Worm (Caenorhabditis elegans): ENCODE measurements around the gene F53F1.2.

The F53F1.2 gene

DNA sequence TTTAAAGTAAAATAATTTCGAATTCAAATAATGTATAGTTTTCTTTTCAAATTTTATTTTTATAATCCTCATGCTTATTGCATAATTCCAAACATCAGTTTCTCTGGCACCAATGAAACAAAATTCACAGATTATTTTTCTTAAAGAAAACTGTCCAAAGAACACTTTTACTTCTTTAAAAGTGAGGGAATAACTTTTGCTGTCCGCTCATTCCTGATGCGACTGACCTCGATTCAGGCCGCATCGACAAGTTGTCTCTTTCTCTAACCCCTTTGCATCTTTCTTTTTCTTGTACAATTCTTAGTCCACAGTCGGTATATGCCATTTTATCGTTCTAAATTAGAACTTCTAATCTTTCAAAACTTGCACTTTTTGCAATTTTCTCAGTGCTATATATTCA lies at the start of gene F53F1.2:
F53F1.2 (plus strand) TSS at position 306 of the 400 bp plus-strand sequence.
- no peak for TF ChIP-seq unc-62 (GFP tag; optimal IDR thresholded peaks at IDR 0.05)

DNA sequence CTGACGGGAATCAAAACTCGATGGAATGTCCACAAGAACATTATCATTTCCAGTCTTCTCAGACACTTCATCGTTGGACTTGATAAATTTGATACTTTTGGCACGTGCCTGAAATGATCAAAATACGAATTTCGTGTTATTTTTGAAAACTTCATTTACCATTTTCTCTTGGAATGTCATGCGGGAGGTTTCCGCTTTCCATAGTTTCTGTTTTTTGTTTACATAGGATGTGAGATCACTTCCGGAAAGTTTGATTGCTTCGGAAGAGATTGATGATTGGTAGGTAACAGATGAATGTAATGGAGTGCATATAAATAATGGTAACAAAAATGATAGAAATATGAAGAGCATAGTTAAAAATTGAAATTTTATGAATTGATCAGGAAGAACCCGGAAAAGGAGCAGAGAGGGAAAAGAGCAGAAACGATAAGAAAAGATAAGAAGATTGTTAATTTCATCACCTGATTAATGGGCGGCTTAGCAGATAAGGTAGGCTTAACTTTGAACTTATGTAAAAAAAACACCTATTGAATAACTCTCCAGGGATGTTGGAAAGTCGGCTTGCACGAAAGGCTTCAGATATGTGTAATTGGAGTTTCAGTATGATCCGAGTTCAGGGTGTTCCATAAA lies 48.8 kb upstream of the F53F1.2 start, which contains the start of gene F32H5.1:
F32H5.1 (minus strand) TSS at position 386 of the 630 bp plus-strand sequence.
- TF ChIP-seq unc-62 (GFP tag; optimal IDR thresholded peaks at IDR 0.05) = no peak

- TF ChIP-seq unc-62 (GFP tag; optimal IDR thresholded peaks at IDR 0.05) = no peak
Measured at ce11 chrV:13358823-13359592, 47.6 kb upstream of the F53F1.2 start, which contains the start of gene F32H5.3. TSS of gene F32H5.3 (plus strand) at chrV:13359335.

- no peak for TF ChIP-seq unc-62 (GFP tag; optimal IDR thresholded peaks at IDR 0.05)
Measured at ce11 chrV:13360254-13360653, 46.4 kb upstream of the F53F1.2 start, which contains the start of gene F32H5.4. TSS of gene F32H5.4 (plus strand) at chrV:13360554.

DNA sequence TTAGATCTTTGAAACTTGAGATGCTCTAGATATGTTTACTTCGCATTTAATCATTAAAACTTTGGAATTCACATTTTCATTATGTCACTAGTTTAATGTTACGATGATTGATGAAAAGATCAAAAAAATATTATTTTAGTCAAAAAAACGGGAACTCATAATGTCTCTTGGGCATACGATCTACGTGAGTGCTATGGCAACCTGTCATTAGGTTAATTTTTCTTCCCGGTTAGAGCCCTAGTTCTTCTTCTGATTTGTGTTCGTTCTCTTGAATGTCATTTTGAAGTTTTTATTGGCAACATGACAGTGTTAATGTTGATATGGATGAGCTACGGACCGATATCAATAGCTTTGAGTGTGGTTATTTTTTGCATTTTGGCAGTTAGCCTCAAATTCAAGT lies 43.2 kb upstream of the F53F1.2 start, which contains the start of gene srg-46:
srg-46 (plus strand) TSS at position 301 of the 400 bp plus-strand sequence.
- TF ChIP-seq unc-62 (GFP tag; optimal IDR thresholded peaks at IDR 0.05) = no peak

DNA sequence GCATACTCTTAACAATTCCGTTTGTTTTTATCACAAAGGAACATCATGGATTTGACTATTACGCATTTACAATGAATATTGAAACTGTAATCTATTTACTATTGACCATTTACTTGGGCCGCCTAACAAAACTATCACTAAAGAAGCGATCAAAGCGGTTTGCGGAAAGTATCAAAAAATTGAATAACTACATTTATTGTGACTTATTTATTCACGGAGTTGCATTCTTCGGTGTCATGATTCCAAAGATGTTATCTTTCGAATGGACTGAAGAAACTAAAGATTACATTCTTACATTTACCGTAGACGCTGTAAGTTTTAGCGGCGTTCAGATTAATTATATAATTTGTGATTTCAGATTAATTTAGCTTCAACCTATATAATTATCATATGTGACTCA lies 42.4 kb upstream of the F53F1.2 start:
- TF ChIP-seq unc-62 (GFP tag; optimal IDR thresholded peaks at IDR 0.05) = no peak

ce11 chrV:13366488-13366887 lies 40.1 kb upstream of the F53F1.2 start:
- no peak for TF ChIP-seq unc-62 (GFP tag; optimal IDR thresholded peaks at IDR 0.05)

DNA sequence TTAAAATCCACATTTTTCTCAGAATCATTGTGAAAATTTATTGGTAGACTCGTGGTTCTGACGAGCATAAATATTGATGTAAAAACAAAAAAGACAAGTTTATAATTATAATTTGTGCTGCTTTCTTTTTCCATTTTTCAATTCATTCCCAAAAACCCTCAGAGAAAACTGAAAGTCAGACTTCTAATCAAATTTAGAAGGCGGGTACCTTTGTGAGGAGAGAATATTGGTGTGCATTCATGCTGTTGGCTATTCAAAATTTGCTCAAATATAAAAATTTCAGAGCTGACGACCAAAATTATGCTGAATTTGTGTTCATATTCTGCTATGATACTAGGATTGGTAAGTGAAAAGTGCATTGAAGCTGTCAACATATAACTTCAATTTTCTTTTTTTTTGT lies 39.6 kb upstream of the F53F1.2 start, which contains the start of gene srx-125:
srx-125 (plus strand) TSS at position 301 of the 400 bp plus-strand sequence.
- TF ChIP-seq unc-62 (GFP tag; optimal IDR thresholded peaks at IDR 0.05) = no peak

- TF ChIP-seq unc-62 (GFP tag; optimal IDR thresholded peaks at IDR 0.05) = no peak
Measured at ce11 chrV:13369663-13370062, 37.0 kb upstream of the F53F1.2 start.

DNA sequence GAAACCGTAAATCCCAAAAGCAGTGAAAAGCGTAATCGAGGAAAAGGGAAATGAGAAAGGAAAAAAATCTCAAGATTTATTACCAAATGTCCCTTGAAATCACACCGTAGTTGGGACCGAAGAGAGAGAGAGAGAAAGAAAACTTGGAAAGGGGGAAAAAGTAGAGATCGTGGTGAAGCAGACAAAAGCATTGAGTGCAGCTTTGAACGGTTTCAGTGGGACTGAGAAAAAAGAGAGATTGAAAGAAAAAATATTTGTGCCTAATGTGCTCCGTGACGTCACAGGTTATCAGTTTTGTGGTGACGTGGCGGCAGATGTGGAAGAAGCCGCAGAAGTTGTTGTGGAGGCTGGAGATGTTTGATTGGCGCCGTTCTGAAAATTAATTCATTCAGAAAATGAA lies 36.4 kb upstream of the F53F1.2 start:
- no peak for TF ChIP-seq unc-62 (GFP tag; optimal IDR thresholded peaks at IDR 0.05)

DNA sequence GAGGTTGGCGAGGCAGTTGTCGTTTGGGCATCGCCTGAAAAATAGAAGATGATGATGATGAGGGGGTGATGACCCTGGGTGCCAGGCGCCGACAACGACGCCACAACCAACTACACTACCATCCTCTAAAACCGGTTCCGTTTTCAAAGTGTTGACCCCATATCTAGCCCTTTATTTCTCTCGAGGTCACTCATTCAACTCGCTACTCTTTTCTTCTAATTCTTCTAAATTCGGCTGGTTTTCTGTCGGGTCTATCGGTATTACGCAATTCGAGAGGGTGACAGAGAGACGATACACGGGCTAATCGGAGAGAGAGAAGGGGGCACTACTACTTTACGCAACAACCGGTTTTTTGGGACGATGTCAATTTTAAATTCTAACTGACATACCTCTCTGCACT lies 35.3 kb upstream of the F53F1.2 start:
- no peak for TF ChIP-seq unc-62 (GFP tag; optimal IDR thresholded peaks at IDR 0.05)

DNA sequence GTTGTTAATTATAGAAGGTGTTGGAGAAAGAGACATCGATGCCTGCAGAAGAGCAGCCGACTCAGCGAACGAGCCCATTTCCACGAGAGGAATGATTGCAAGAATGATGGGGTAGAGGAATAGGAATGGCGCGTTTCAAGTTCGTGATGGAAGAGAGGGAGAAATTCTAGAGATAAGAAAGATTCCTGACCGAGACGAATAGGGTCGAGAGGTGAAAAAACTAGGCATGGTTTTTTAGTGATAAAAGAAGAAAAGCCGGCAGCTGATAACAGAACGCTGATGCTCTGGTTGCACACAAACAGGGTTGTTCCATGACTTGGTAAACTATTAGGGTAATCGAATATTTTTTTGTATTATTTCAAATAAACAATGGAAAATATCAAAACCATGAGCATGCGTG lies 33.8 kb upstream of the F53F1.2 start:
- no peak for TF ChIP-seq unc-62 (GFP tag; optimal IDR thresholded peaks at IDR 0.05)

- no peak for TF ChIP-seq unc-62 (GFP tag; optimal IDR thresholded peaks at IDR 0.05)
Measured at ce11 chrV:13373643-13374042, 33.0 kb upstream of the F53F1.2 start.

DNA sequence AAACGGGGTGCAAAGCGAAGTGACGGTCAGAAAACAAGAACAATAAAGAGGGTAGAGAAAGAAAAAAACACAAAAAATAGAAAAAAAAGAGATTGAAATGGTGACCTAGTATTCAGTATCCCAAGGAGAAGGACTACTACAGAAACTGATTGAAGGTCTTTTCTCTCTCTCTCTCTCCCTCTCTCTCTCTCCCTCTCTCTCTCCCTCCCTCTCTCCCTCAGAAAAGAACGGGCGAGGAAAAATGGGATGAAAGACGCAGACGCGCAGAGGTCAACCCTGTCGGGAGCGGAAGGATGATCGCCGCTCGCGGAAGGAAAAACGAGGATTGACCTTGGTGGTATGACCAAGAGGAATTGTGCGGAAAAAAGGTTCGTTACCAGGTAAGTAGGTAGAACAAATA lies 32.1 kb upstream of the F53F1.2 start:
- no peak for TF ChIP-seq unc-62 (GFP tag; optimal IDR thresholded peaks at IDR 0.05)

DNA sequence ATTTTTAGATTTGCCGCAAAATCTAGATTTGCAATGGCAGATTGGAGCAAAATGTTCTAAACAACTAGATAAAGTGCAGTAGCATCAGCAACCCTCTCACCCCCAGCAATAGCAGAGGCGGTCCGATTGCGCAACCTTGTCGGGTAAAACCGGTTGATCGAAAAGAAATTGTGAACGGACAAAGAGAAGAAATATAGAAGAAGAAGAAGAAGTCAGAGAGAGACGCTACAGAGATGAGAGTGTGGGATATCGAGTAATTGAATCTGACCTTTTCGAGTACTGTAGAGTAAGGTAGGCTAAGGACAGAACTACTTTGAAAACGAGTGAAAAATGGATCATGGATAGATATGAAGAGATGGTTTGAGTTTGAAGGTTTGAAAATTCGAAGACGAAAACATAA lies 30.8 kb upstream of the F53F1.2 start:
- no peak for TF ChIP-seq unc-62 (GFP tag; optimal IDR thresholded peaks at IDR 0.05)

DNA sequence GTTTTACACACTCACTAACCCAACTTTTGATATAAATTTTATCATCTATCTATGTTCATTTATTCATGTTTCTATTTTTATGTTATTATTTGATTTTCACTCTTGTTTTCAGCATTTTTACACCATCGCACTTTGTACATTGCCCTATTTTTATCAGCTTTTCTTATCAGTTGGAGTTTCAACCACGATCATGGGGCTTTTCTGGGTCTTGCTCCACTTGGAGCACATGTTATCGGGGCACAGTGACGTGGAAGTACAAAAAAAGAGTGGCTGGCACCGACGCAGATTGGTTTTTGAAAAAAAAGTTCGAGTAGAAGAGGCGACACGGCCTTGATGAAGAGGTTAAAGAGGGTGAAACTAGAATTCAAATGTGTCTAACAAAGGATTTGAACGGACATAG lies 29.5 kb upstream of the F53F1.2 start:
- TF ChIP-seq unc-62 (GFP tag; optimal IDR thresholded peaks at IDR 0.05) = no peak

DNA sequence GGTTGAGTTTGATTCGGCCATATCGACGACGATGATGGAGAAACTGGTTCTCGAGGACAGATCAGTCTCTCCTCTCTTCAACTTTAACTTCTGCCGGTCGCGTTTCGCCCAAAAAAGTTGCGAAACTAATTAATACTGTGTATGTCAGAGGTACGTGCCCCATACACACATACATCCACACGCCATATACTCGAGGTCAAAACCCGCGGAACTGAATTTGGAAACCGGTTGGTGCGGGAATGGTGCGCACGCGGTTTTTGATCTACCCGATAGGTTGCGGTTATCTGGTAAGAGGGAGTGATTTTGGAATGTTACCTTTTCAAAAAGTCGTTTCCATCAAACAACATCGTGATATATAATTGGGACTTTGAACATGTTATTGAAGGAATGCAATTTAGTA lies 26.4 kb upstream of the F53F1.2 start, which contains the start of gene ifbp-1:
ifbp-1 (minus strand) TSS at position 85 of the 400 bp plus-strand sequence.
- no peak for TF ChIP-seq unc-62 (GFP tag; optimal IDR thresholded peaks at IDR 0.05)
